Fruit fly (Drosophila melanogaster): ENCODE data around the gene FRG1.

DNA sequence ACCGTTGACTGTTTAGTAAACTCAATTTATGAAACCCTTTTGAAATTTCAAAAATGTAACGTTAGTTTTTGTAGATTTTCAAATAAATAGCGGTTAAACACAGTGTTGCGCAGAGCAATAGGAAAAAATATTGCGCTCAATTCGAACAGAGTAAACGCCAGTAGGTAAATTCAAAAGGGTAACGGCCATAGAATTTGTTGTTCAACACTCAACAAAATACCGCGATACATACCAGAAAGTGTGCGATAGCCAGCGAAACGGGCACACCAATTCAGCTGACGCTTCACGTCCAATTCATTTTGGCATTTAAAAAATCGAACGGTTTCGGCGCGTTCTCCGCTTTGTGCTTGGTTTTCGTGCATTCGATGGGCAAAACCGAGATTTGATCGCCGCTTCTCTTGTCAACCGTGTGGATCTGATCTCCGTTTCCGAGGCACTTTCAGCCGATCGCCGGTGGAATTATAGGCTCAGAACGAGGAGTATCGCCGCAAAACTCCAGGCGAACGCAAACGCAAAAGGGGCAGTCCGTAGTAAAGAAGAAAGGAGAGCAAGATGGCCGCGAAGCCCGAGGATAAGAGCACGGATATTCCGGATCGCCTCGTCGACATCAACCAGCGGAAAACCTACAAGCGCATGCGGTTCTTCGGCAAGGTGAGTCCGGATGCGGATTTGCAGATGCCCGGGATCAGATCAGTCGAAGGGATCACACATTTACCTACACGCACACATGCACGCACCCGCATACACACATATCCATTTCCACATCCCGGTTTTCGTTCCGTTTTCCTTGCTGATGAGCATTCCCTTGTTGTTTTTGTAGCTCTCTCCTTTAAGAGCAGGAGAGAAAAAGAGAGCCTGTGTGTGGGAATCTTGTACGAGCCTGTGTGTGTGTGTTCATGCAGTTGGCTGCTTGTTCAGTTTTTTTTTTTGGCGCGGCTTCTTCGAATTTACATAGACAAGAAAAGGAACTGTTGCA, 13.3 kb upstream of the FRG1 start:
- no peak for TF ChIP-seq pan (optimal IDR thresholded peaks at IDR 0.05)
- no peak for TF ChIP-seq Dll (optimal IDR thresholded peaks at IDR 0.05)
- TF ChIP-seq CG8478 (optimal IDR thresholded peaks at IDR 0.05), result no peak
- no peak for TF ChIP-seq psq (optimal IDR thresholded peaks at IDR 0.05)
- no peak for TF ChIP-seq usp (GFP tag; optimal IDR thresholded peaks at IDR 0.05)
- no peak for TF ChIP-seq EcR (GFP tag; optimal IDR thresholded peaks at IDR 0.05)

All from whole organism.